Worm (Caenorhabditis elegans): ENCODE data around the gene srw-79.

ce11 chrII:2958308-2958707 lies 11.8 kb downstream of the srw-79 start, which contains the start of gene srw-60:
- TF ChIP-seq him-1 (tag; optimal IDR thresholded peaks at IDR 0.05) (no peak), dao-5 (tag; optimal IDR thresholded peaks at IDR 0.05) (no peak)

All from whole organism, L4/young adult.